Fruit fly (Drosophila melanogaster): ENCODE results near the gene CG14109.

Gene CG14109

DNA sequence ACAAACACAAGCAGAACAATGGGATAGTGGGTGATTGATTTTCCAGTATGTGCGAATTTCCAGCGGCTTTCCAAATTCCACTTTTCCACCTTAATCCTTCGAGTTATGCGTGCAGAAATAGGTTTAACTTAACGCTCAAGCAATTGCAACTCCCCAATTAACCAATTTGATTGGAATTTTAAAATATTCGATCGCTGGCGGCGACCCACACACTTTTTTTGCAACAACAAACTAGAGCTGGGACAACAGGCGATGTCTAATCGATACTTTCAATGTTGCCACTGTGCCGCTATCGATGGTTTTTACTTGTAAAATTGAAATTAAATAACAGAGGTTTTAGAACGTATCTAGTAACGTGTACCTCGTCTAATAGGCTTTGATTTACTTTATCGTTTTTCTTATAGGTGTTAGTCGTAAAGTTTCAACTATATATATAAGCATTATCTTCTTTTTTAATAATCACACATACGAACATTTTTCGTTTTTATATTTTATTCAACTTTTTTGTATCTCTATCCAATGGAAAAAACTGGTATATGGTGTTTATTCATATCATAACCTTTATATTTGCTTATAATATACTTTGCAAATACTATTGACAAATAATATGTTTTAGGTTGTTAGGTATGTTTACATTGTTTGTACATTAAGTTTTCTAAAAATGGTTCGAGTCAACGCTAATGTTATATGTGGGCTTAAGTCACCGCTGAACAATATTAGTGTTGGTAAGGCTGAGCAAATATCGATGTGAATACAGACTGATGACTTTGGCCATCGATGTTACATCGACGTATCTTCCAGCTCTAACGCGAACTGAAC is 45.5 kb downstream of the CG14109 start, which contains the start of the genes Abp1 and Tgi:
Gene Abp1, minus strand, starts transcription at position 240 of the 819 bp plus-strand sequence.
Gene Tgi, plus strand, starts transcription at position 757 of the 819 bp plus-strand sequence.
- no peak for TF ChIP-seq insv (optimal IDR thresholded peaks at IDR 0.05)
- TF ChIP-seq ttk (optimal IDR thresholded peaks at IDR 0.05), result no peak
- no peak for TF ChIP-seq Myc (optimal IDR thresholded peaks at IDR 0.05)

DNA sequence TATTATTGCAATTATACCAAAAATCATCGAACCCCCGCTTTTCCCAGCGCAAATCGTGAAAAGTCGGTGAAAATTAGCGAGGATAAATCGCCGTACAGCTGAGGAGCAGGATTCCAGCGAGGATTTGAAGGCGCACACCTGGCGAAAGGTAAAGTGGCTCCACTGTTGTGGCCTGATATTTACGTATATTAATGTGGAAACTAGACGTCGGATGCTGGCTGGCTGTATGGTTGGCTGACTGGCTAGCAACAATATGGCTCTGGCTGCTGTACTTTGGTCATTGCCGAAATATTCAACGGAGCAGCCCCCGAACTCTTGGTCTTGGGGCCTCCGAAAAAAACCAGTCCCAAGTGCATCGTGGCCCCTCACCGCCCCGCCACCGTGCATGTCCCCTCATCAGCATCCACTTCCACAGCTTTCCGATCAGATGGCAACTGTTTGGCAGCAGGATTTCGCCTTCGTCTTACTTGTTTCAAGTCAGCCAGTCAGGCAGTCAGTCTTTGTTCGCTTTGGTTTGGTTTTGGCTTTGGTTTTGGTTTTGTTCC is 46.2 kb downstream of the CG14109 start:
- no peak for TF ChIP-seq h (optimal IDR thresholded peaks at IDR 0.05)
- no peak for TF ChIP-seq Myc (optimal IDR thresholded peaks at IDR 0.05)
- TF ChIP-seq Sin3A (optimal IDR thresholded peaks at IDR 0.05), result no peak
- no peak for TF ChIP-seq psq (optimal IDR thresholded peaks at IDR 0.05)
- TF ChIP-seq insv (optimal IDR thresholded peaks at IDR 0.05), result no peak
- no peak for TF ChIP-seq ttk (optimal IDR thresholded peaks at IDR 0.05)

DNA sequence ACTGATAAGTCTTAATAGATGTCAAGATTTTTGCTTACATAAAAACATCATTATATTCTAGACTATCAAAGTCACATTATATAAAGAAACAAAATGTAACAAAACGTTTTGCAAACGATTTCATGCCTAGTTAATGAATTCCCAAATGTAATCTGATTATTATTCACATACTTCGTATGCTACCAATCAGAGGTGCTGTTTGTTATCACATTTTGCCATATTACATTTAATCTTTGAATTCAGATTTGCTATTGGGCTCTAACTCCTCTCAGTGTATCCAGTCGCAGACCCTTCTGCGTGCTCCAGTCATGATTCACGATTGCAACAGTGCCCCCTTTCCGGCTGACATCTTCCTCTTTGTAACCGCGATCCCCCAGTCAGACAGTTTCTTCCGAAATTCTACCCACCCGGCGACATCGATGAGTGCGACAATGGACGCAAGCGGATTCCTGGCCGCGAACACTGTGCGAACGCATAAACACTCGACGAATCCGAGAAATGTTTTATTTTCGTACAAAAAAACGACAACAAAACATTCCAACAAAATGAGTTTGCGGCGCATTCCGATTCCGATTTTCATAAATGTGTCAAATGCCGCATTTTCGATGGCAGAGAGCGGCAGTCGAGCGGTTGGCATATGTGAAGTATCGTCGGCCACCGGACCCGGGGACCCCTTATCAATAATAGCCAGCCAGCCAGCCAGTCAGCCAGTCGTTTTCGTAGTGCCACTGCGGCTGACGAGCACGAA is 47.6 kb downstream of the CG14109 start:
- no peak for TF ChIP-seq Myc (optimal IDR thresholded peaks at IDR 0.05)
- no peak for TF ChIP-seq insv (optimal IDR thresholded peaks at IDR 0.05)
- TF ChIP-seq h (optimal IDR thresholded peaks at IDR 0.05), result no peak
- TF ChIP-seq psq (optimal IDR thresholded peaks at IDR 0.05), result no peak
- TF ChIP-seq ttk (optimal IDR thresholded peaks at IDR 0.05), result no peak
- TF ChIP-seq Sin3A (optimal IDR thresholded peaks at IDR 0.05), result no peak

DNA sequence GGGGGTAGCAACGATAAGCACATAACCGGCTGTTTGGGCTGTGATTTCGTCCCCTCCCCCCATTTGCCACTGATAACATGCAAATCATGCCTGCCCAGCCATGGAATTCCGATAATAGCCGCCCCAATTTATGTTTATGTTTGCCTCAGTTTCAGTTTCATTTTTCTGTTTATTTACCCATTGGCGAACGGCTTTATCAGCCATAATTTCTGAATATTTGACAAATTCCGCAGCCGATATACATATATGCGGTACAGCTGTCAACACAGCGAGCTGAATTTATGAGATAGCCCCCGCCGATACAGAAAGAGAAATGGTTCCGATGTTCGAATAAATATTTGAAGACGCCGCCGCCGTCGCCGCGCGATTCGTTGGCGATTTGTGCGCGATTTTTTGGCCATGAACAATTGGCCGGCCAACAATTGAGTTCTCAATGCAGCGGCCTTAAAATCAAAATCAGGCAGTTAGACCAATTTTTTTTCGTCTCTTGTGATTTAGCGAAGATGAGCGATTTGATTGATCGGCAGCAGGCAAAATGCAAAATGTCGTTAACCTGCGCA is 48.6 kb downstream of the CG14109 start:
- TF ChIP-seq ttk (optimal IDR thresholded peaks at IDR 0.05) (no peak), h (optimal IDR thresholded peaks at IDR 0.05) (no peak), psq (optimal IDR thresholded peaks at IDR 0.05) (no peak), Myc (optimal IDR thresholded peaks at IDR 0.05) (no peak), insv (optimal IDR thresholded peaks at IDR 0.05) (no peak), Sin3A (optimal IDR thresholded peaks at IDR 0.05) (no peak)

DNA sequence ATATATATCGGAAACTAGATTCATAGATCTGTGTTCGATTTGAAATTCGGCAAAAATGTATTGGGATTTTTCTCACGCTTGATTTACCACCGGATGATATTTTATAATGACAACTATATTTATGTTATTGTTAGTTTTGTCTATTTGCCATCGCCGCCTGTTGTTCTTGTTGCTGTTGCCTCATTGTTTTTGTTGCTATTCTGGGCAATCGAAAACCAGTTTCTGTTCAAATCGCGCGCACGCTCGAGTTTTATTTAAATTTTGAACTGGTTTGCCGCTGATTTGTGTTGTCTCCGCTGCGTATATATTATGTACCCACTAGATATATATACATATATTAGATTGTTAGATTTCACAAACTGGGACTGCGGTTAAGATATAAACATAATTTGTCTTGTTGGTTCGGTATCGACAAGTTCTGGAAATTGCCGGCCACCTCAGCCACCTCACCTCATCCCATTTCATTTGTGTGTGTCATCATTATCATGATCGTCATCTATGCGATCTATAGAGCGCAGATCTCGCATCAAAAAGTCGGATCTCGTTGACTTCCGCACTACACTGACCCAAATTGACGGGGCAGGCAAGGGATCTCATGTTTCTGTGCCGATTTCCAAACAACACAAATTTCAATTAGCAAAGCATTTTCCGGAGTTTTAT is 50.1 kb downstream of the CG14109 start:
- no peak for TF ChIP-seq psq (optimal IDR thresholded peaks at IDR 0.05)
- no peak for TF ChIP-seq Myc (optimal IDR thresholded peaks at IDR 0.05)
- TF ChIP-seq insv (optimal IDR thresholded peaks at IDR 0.05), result no peak
- TF ChIP-seq h (optimal IDR thresholded peaks at IDR 0.05), result no peak
- TF ChIP-seq Sin3A (optimal IDR thresholded peaks at IDR 0.05), result no peak
- no peak for TF ChIP-seq ttk (optimal IDR thresholded peaks at IDR 0.05)
